Fruit fly (Drosophila melanogaster): ENCODE measurements around the gene CG44532.
A peak's percentile ranks its signal among the peaks of the same experiment; 100 is the strongest.

The CG44532 gene

dm6 chrX:9155134-9155533 lies 6.8 kb upstream of the CG44532 start (continued):
- TF ChIP-seq CG11723 (GFP tag; optimal IDR thresholded peaks at IDR 0.05) (peak; percentile 12), esg (GFP tag; conservative IDR thresholded peaks at IDR 0.05) (peak; percentile 38; the same call in 1 of the 2 replicates), Hr51 (GFP tag; optimal IDR thresholded peaks at IDR 0.05) (peak in 1 of 2 experiments; percentile 66), Lim3 (GFP tag; IDR thresholded peaks at IDR 0.05) (no peak), CG12942 (GFP tag; optimal IDR thresholded peaks at IDR 0.05) (no peak), CG2129 (GFP tag; IDR thresholded peaks at IDR 0.05; ENCODE audit: partially characterized antibody) (no peak), CG32532 (GFP tag; IDR thresholded peaks at IDR 0.05) (peak; percentile 63), da (GFP tag; optimal IDR thresholded peaks at IDR 0.05) (no peak), vvl (GFP tag; IDR thresholded peaks at IDR 0.05) (peak; percentile 42; the same call in 1 of the 2 replicates), exex (tag; optimal IDR thresholded peaks at IDR 0.05) (no peak), mam (GFP tag; optimal IDR thresholded peaks at IDR 0.05) (peak; percentile 40), CG7372 (GFP tag; IDR thresholded peaks at IDR 0.05) (peak; percentile 24; the same call in 1 of the 2 replicates), abd-A (tag; optimal IDR thresholded peaks at IDR 0.05) (no peak), tx (GFP tag; optimal IDR thresholded peaks at IDR 0.05) (peak; percentile 9), lab (GFP tag; optimal IDR thresholded peaks at IDR 0.05) (peak; percentile 75), hb (GFP tag; IDR thresholded peaks at IDR 0.05; ENCODE audit: partially characterized antibody) (no peak), ac (GFP tag; optimal IDR thresholded peaks at IDR 0.05) (no peak), Sox100B (GFP tag; optimal IDR thresholded peaks at IDR 0.05) (peak; percentile 71), bab2 (GFP tag; optimal IDR thresholded peaks at IDR 0.05) (peak; percentile 64), CG34376 (GFP tag; optimal IDR thresholded peaks at IDR 0.05) (no peak), org-1 (GFP tag; optimal IDR thresholded peaks at IDR 0.05) (no peak), Awh (GFP tag; IDR thresholded peaks at IDR 0.05) (peak; percentile 17; the same call in 1 of the 2 replicates), H15 (GFP tag; IDR thresholded peaks at IDR 0.05) (no peak), pnt (GFP tag; optimal IDR thresholded peaks at IDR 0.05) (no peak), stc (GFP tag; IDR thresholded peaks at IDR 0.05) (peak; percentile 19; the same call in 1 of the 2 replicates), ATbp (GFP tag; optimal IDR thresholded peaks at IDR 0.05) (peak; percentile 45), CG2678 (tag; optimal IDR thresholded peaks at IDR 0.05) (peak; percentile 83), bbx (GFP tag; IDR thresholded peaks at IDR 0.05; ENCODE audit: partially characterized antibody) (no peak), CG11093 (GFP tag; IDR thresholded peaks at IDR 0.05) (no peak), chinmo (GFP tag; IDR thresholded peaks at IDR 0.05; ENCODE audit: partially characterized antibody) (no peak), Deaf1 (tag; optimal IDR thresholded peaks at IDR 0.05) (peak; percentile 25), ci (GFP tag; IDR thresholded peaks at IDR 0.05) (0 out of 3 replicates have a peak, but pooled peaks have one; percentile 12), CG11456 (GFP tag; IDR thresholded peaks at IDR 0.05) (no peak), PHDP (tag; optimal IDR thresholded peaks at IDR 0.05) (peak; percentile 47), HmgZ (tag; optimal IDR thresholded peaks at IDR 0.05) (no peak), HLH54F (GFP tag; optimal IDR thresholded peaks at IDR 0.05) (peak; percentile 24), NK7.1 (GFP tag; optimal IDR thresholded peaks at IDR 0.05) (peak; percentile 26), en (GFP tag; optimal IDR thresholded peaks at IDR 0.05) (no peak), E2f1 (GFP tag; IDR thresholded peaks at IDR 0.05) (peak; percentile 28; the same call in 1 of the 2 replicates), sim (GFP tag; IDR thresholded peaks at IDR 0.05) (no peak), Dbx (GFP tag; IDR thresholded peaks at IDR 0.05) (peak; percentile 50; the same call in 1 of the 3 replicates), CG11247 (GFP tag; IDR thresholded peaks at IDR 0.05) (no peak), CG6689 (GFP tag; IDR thresholded peaks at IDR 0.05) (no peak; the same call in none of the 2 replicates), bowl (GFP tag; IDR thresholded peaks at IDR 0.05) (no peak), CG17359 (tag; optimal IDR thresholded peaks at IDR 0.05) (peak; percentile 69), zf30C (GFP tag; optimal IDR thresholded peaks at IDR 0.05) (peak; percentile 91), nerfin-1 (tag; optimal IDR thresholded peaks at IDR 0.05) (peak; percentile 60), CG13424 (tag; optimal IDR thresholded peaks at IDR 0.05) (peak; percentile 72), CG1832 (GFP tag; optimal IDR thresholded peaks at IDR 0.05) (no peak), CG13296 (GFP tag; optimal IDR thresholded peaks at IDR 0.05) (peak; percentile 62), dan (GFP tag; IDR thresholded peaks at IDR 0.05) (no peak)
